Fruit fly (Drosophila melanogaster) whole organism, embryonic: ENCODE results near the gene CheA86a.

Experiments
- Bgb ChIP-seq: fragments of 200-800 bp; sonication (Bioruptor generic); IDR thresholded peaks from 2 replicates; pipeline ENCODE4 v1.3.6; 2022; ENCODE audit warnings: missing biosample characterization, missing genetic modification characterization; ENCODE audit not compliant: partially characterized antibody
- Dfd ChIP-seq, 2 experiments: fragments of >200 bp; optimal IDR thresholded peaks; 2 replicates each; lab custom pipeline; 2017; ENCODE audit warnings: missing biosample characterization in 2 of 2, missing genetic modification characterization in 2 of 2
- Dll ChIP-seq: fragments of 200-800 bp; sonication (Bioruptor generic); IDR thresholded peaks from 4 replicates; pipeline ENCODE4 v1.3.6; 2022; ENCODE audit warnings: missing biosample characterization, missing genetic modification characterization; ENCODE audit not compliant: partially characterized antibody
- Gug ChIP-seq: fragments of 200-800 bp; sonication (Bioruptor generic); IDR thresholded peaks from 4 replicates; pipeline ENCODE4 v1.3.6; 2022; ENCODE audit warnings: missing biosample characterization, missing genetic modification characterization
- Hsf ChIP-seq: fragments of 200-800 bp; sonication (Bioruptor generic); optimal IDR thresholded peaks from 3 replicates; lab custom pipeline; 2016; ENCODE audit warnings: missing biosample characterization, missing genetic modification characterization
- Kr ChIP-seq: fragments of 200-800 bp; sonication (Bioruptor generic); optimal IDR thresholded peaks from 2 replicates; lab custom pipeline; 2017; ENCODE audit warnings: missing biosample characterization, mild to moderate bottlenecking, missing genetic modification characterization
- NFAT ChIP-seq: fragments of 200-800 bp; sonication (Bioruptor generic); IDR thresholded peaks from 2 replicates; pipeline ENCODE4 v1.3.6; 2022; ENCODE audit warnings: missing biosample characterization, missing genetic modification characterization
- bbx ChIP-seq: fragments of 200-800 bp; sonication (Bioruptor generic); IDR thresholded peaks from 2 replicates; pipeline ENCODE4 v1.3.6; 2022; ENCODE audit warnings: missing biosample characterization, missing genetic modification characterization; ENCODE audit not compliant: partially characterized antibody
- emc ChIP-seq: fragments of 200-800 bp; sonication (Bioruptor generic); optimal IDR thresholded peaks from 2 replicates; lab custom pipeline; 2016; ENCODE audit warnings: missing biosample characterization, missing genetic modification characterization
- gsb ChIP-seq: fragments of 200-800 bp; sonication (Bioruptor generic); IDR thresholded peaks from 2 replicates; pipeline ENCODE4 v1.3.6; 2022; ENCODE audit warnings: missing biosample characterization, missing genetic modification characterization
- ind ChIP-seq: fragments of 200-800 bp; sonication (Bioruptor generic); optimal IDR thresholded peaks from 3 replicates; lab custom pipeline; 2016; ENCODE audit warnings: missing biosample characterization, missing genetic modification characterization
- lmd ChIP-seq: fragments of 200-800 bp; sonication (Bioruptor generic); IDR thresholded peaks from 2 replicates; pipeline ENCODE4 v1.3.6; 2022; ENCODE audit warnings: missing biosample characterization, missing genetic modification characterization

dm6 chr3R:11175777-11176176 is 30.7 kb upstream of the CheA86a start:
- TF ChIP-seq NFAT (GFP tag; lab: Robert Waterston, UW) (no peak), Dll (GFP tag; lab: Robert Waterston, UW) (no peak), Bgb (GFP tag; lab: Robert Waterston, UW) (no peak), Hsf (GFP tag; lab: Kevin White, UChicago) (no peak), gsb (no peak), emc (GFP tag; lab: Kevin White, UChicago) (no peak), ind (GFP tag; lab: Kevin White, UChicago) (no peak), bbx (GFP tag; lab: Robert Waterston, UW) (no peak), lmd (GFP tag; lab: Robert Waterston, UW) (no peak), Gug (GFP tag; lab: Robert Waterston, UW) (no peak), Kr (GFP tag; lab: Kevin White, UChicago) (no peak), Dfd (GFP tag; optimal IDR thresholded peaks at IDR 0.05; lab: Kevin White, UChicago) (no peak)
